Fruit fly (Drosophila melanogaster): ENCODE results near the gene SA2.

DNA sequence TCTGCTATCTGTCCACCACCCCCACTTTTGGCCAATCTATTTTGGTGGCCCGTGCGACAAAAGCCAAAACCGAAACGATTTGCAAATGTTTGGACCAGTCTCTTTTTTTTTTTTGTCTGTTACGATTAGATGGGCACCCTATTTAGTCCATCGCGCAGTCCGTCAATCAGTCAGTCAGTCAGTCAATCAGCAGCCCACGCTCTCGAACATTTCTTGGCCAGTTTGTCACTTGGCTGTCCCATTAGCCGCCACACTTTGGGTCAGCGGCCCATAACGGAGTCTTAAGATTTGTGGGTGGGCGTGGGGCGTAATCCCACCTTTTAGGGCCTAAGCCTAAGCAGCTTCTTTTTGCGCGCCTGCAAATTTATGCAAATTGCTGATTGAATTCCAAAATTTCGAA is 43.2 kb downstream of the SA2 start:
- TF ChIP-seq Myc (optimal IDR thresholded peaks at IDR 0.05) (no peak), ttk (optimal IDR thresholded peaks at IDR 0.05) (no peak), insv (optimal IDR thresholded peaks at IDR 0.05) (no peak), Sin3A (optimal IDR thresholded peaks at IDR 0.05) (no peak), psq (optimal IDR thresholded peaks at IDR 0.05) (no peak), h (optimal IDR thresholded peaks at IDR 0.05) (no peak)
